Worm (Caenorhabditis elegans) whole organism, L1 larva: ENCODE results near the gene C41C4.9.

Experiments used
- C16A3.4 ChIP-seq: fragments of 150-350 bp; optimal IDR thresholded peaks from 2 replicates; lab custom pipeline; 2014; ENCODE audit warnings: missing biosample characterization, missing genetic modification characterization
- C34B4.2 ChIP-seq: sonication (generic microtip); optimal IDR thresholded peaks from 2 replicates; lab custom pipeline; 2017; ENCODE audit warnings: mild to moderate bottlenecking, missing genetic modification characterization, missing compliant biosample characterization
- F16B12.6 ChIP-seq: fragments of 150-350 bp; optimal IDR thresholded peaks from 2 replicates; lab custom pipeline; 2014; ENCODE audit warnings: missing biosample characterization, missing genetic modification characterization
- aly-2 ChIP-seq: fragments of 150-350 bp; optimal IDR thresholded peaks from 2 replicates; lab custom pipeline; 2014; ENCODE audit warnings: missing biosample characterization, missing genetic modification characterization
- blmp-1 ChIP-seq: fragments of 150-350 bp; optimal IDR thresholded peaks from 2 replicates; lab custom pipeline; 2014; ENCODE audit warnings: missing biosample characterization, missing genetic modification characterization
- ceh-63 ChIP-seq: fragments of 200-800 bp; sonication (Bioruptor generic); optimal IDR thresholded peaks from 2 replicates; lab custom pipeline; 2018; ENCODE audit warnings: mild to moderate bottlenecking, missing genetic modification characterization, missing compliant biosample characterization
- ceh-90 ChIP-seq: sonication (generic microtip); optimal IDR thresholded peaks from 2 replicates; lab custom pipeline; 2016; ENCODE audit warnings: missing genetic modification characterization, missing compliant biosample characterization
- ces-1 ChIP-seq: fragments of 150-350 bp; optimal IDR thresholded peaks from 2 replicates; lab custom pipeline; 2014; ENCODE audit warnings: missing biosample characterization, missing genetic modification reagents, missing genetic modification characterization
- dpl-1 ChIP-seq, 3 experiments: fragments of 150-350 bp in 2 of 3; sonication (generic microtip) in 1 of 3; optimal IDR thresholded peaks; 2 replicates each; lab custom pipeline; 2014 to 2017; ENCODE audit warnings: missing biosample characterization in 3 of 3, missing genetic modification characterization in 3 of 3, missing genetic modification reagents in 3 of 3
- efl-1 ChIP-seq, 4 experiments: fragments of 150-350 bp; optimal IDR thresholded peaks in 3 of 4; peaks in 1 of 4; 1 replicate in 1 of 4; 2 replicates in 3 of 4; lab custom pipeline; 2014; ENCODE audit warnings: missing biosample characterization in 2 of 4, missing genetic modification characterization in 2 of 4, missing genetic modification reagents in 2 of 4
- efl-3 ChIP-seq: fragments of 200-800 bp; sonication (Bioruptor generic); optimal IDR thresholded peaks from 2 replicates; lab custom pipeline; 2018; ENCODE audit warnings: mild to moderate bottlenecking, missing genetic modification characterization, missing compliant biosample characterization
- elt-2 ChIP-seq: sonication (generic microtip); optimal IDR thresholded peaks from 2 replicates; lab custom pipeline; 2016; ENCODE audit warnings: missing genetic modification characterization, mild to moderate bottlenecking, inconsistent platforms, missing compliant biosample characterization, missing genetic modification reagents
- elt-3 ChIP-seq, 6 experiments: fragments of 150-350 bp in 1 of 6; sonication (generic microtip); optimal IDR thresholded peaks; 2 replicates each; lab custom pipeline; 2017 to 2018; ENCODE audit warnings: missing biosample characterization in 6 of 6, missing genetic modification characterization in 6 of 6, inconsistent platforms in 1 of 6
- ets-5 ChIP-seq: fragments of 200-800 bp; sonication (Bioruptor generic); IDR thresholded peaks from 2 replicates; pipeline ENCODE4 v1.3.6; 2022; ENCODE audit warnings: missing genetic modification characterization, missing compliant biosample characterization
- fkh-4 ChIP-seq: sonication (generic microtip); optimal IDR thresholded peaks from 2 replicates; lab custom pipeline; 2016; ENCODE audit warnings: missing compliant biosample characterization, missing genetic modification characterization, borderline replicate concordance
- fos-1 ChIP-seq: fragments of 150-350 bp; optimal IDR thresholded peaks from 2 replicates; lab custom pipeline; 2014; ENCODE audit warnings: missing biosample characterization, missing genetic modification characterization
- hlh-17 ChIP-seq: fragments of 200-800 bp; sonication (Bioruptor generic); optimal IDR thresholded peaks from 2 replicates; lab custom pipeline; 2018; ENCODE audit warnings: missing genetic modification characterization, mild to moderate bottlenecking, missing compliant biosample characterization, moderate library complexity, borderline replicate concordance
- hlh-4 ChIP-seq: sonication (generic microtip); optimal IDR thresholded peaks from 2 replicates; lab custom pipeline; 2016; ENCODE audit warnings: mild to moderate bottlenecking, missing genetic modification characterization, missing compliant biosample characterization
- isw-1 ChIP-seq: fragments of 200-800 bp; sonication (Bioruptor generic); IDR thresholded peaks from 2 replicates; pipeline ENCODE4 v1.3.6; 2022; ENCODE audit warnings: missing genetic modification characterization, missing compliant biosample characterization
- jun-1 ChIP-seq: fragments of 150-350 bp; optimal IDR thresholded peaks from 2 replicates; lab custom pipeline; 2014; ENCODE audit warnings: missing biosample characterization, missing genetic modification reagents, missing genetic modification characterization
- lin-13 ChIP-seq: fragments of 150-350 bp; optimal IDR thresholded peaks from 2 replicates; lab custom pipeline; 2014; ENCODE audit warnings: missing biosample characterization, missing genetic modification reagents, missing genetic modification characterization
- lin-14 ChIP-seq: fragments of 200-800 bp; sonication (Bioruptor generic); optimal IDR thresholded peaks from 2 replicates; lab custom pipeline; 2018; ENCODE audit warnings: mild to moderate bottlenecking, missing genetic modification characterization, moderate library complexity, missing compliant biosample characterization
- lin-15B ChIP-seq: fragments of 150-350 bp; sonication (generic microtip); optimal IDR thresholded peaks from 3 replicates; lab custom pipeline; 2014; ENCODE audit warnings: missing biosample characterization, missing genetic modification characterization
- lin-39 ChIP-seq: fragments of 150-350 bp; optimal IDR thresholded peaks from 2 replicates; lab custom pipeline; 2014; ENCODE audit warnings: missing biosample characterization, missing genetic modification reagents, missing genetic modification characterization
- lir-3 ChIP-seq: sonication (generic microtip); optimal IDR thresholded peaks from 2 replicates; lab custom pipeline; 2016; ENCODE audit warnings: mild to moderate bottlenecking, missing genetic modification characterization, moderate library complexity, missing compliant biosample characterization; ENCODE audit not compliant: poor library complexity
- mep-1 ChIP-seq: fragments of 150-350 bp; optimal IDR thresholded peaks from 2 replicates; lab custom pipeline; 2014; ENCODE audit warnings: missing biosample characterization, missing genetic modification characterization
- nhr-11 ChIP-seq: fragments of 150-350 bp; optimal IDR thresholded peaks from 2 replicates; lab custom pipeline; 2014; ENCODE audit warnings: missing biosample characterization, missing genetic modification characterization
- nhr-19 ChIP-seq: fragments of 200-800 bp; sonication (Bioruptor generic); conservative IDR thresholded peaks from 2 replicates; pipeline ENCODE4 v1.3.6; 2022; ENCODE audit warnings: missing genetic modification characterization, missing compliant biosample characterization
- nhr-20 ChIP-seq: sonication (generic microtip); optimal IDR thresholded peaks from 2 replicates; lab custom pipeline; 2016; ENCODE audit warnings: mild to moderate bottlenecking, missing genetic modification characterization, missing compliant biosample characterization
- nhr-237 ChIP-seq: fragments of 150-350 bp; optimal IDR thresholded peaks from 2 replicates; lab custom pipeline; 2014; ENCODE audit warnings: missing biosample characterization, missing genetic modification characterization
- nhr-47 ChIP-seq: sonication (generic microtip); optimal IDR thresholded peaks from 2 replicates; lab custom pipeline; 2016; ENCODE audit warnings: mild to moderate bottlenecking, missing genetic modification characterization, moderate library complexity, missing compliant biosample characterization
- nhr-71 ChIP-seq: sonication (generic microtip); optimal IDR thresholded peaks from 2 replicates; lab custom pipeline; 2016; ENCODE audit warnings: mild to moderate bottlenecking, missing genetic modification characterization, moderate library complexity, missing compliant biosample characterization
- nhr-76 ChIP-seq: sonication (generic microtip); optimal IDR thresholded peaks from 2 replicates; lab custom pipeline; 2017; ENCODE audit warnings: missing biosample characterization, missing genetic modification characterization
- nhr-77 ChIP-seq: fragments of 150-350 bp; optimal IDR thresholded peaks from 2 replicates; lab custom pipeline; 2014; ENCODE audit warnings: missing biosample characterization, missing genetic modification characterization
- nhr-85 ChIP-seq: sonication (generic microtip); peaks from one replicate; lab custom pipeline; 2016; ENCODE audit warnings: missing genetic modification characterization, inconsistent platforms, missing compliant biosample characterization
- nhr-90 ChIP-seq: sonication (generic microtip); optimal IDR thresholded peaks from 2 replicates; lab custom pipeline; 2016; ENCODE audit warnings: mild to moderate bottlenecking, missing genetic modification characterization, missing compliant biosample characterization; ENCODE audit not compliant: poor library complexity
- pqm-1 ChIP-seq: sonication (generic microtip); optimal IDR thresholded peaks from 3 replicates; lab custom pipeline; 2017; ENCODE audit warnings: missing biosample characterization, missing genetic modification characterization
- rnt-1 ChIP-seq: sonication (generic microtip); optimal IDR thresholded peaks from 2 replicates; lab custom pipeline; 2016; ENCODE audit warnings: mild to moderate bottlenecking, missing genetic modification characterization, moderate library complexity, missing compliant biosample characterization
- skn-1 ChIP-seq: fragments of 150-350 bp; optimal IDR thresholded peaks from 2 replicates; lab custom pipeline; 2014; ENCODE audit warnings: missing biosample characterization, missing genetic modification characterization
- snu-23 ChIP-seq: sonication (generic microtip); optimal IDR thresholded peaks from 2 replicates; lab custom pipeline; 2016; ENCODE audit warnings: missing genetic modification characterization, missing compliant biosample characterization
- sox-4 ChIP-seq: sonication (generic microtip); optimal IDR thresholded peaks from 2 replicates; lab custom pipeline; 2016; ENCODE audit warnings: missing genetic modification characterization, missing compliant biosample characterization
- unc-130 ChIP-seq: fragments of 150-350 bp; optimal IDR thresholded peaks from 2 replicates; lab custom pipeline; 2017; ENCODE audit warnings: missing biosample characterization, missing genetic modification characterization, inconsistent platforms
- unc-62 ChIP-seq: fragments of 150-350 bp; optimal IDR thresholded peaks from 2 replicates; lab custom pipeline; 2014; ENCODE audit warnings: missing biosample characterization, missing genetic modification reagents, missing genetic modification characterization
- unc-98 ChIP-seq: fragments of 200-800 bp; sonication (Bioruptor generic); IDR thresholded peaks from 2 replicates; pipeline ENCODE4 v1.3.6; 2022; ENCODE audit warnings: missing genetic modification characterization, missing compliant biosample characterization
- vab-15 ChIP-seq: sonication (generic microtip); optimal IDR thresholded peaks from 2 replicates; lab custom pipeline; 2017; ENCODE audit warnings: missing genotype, mild to moderate bottlenecking, missing genetic modification characterization, missing compliant biosample characterization
- zag-1 ChIP-seq: fragments of 150-350 bp; optimal IDR thresholded peaks from 2 replicates; lab custom pipeline; 2014; ENCODE audit warnings: missing biosample characterization, missing genetic modification characterization
- zip-4 ChIP-seq: fragments of 200-800 bp; sonication (Bioruptor generic); optimal IDR thresholded peaks from 2 replicates; lab custom pipeline; 2018; ENCODE audit warnings: mild to moderate bottlenecking, missing genetic modification characterization, moderate library complexity, missing compliant biosample characterization
- ztf-11 ChIP-seq, 2 experiments: sonication (generic microtip); optimal IDR thresholded peaks; 2 replicates each; lab custom pipeline; 2016 to 2017; ENCODE audit warnings: missing genetic modification characterization in 2 of 2, missing biosample characterization in 1 of 2, missing compliant biosample characterization in 1 of 2
- ztf-4 ChIP-seq: fragments of 150-350 bp; optimal IDR thresholded peaks from 2 replicates; lab custom pipeline; 2014; ENCODE audit warnings: missing biosample characterization, missing genetic modification characterization

C41C4.9 gene

DNA sequence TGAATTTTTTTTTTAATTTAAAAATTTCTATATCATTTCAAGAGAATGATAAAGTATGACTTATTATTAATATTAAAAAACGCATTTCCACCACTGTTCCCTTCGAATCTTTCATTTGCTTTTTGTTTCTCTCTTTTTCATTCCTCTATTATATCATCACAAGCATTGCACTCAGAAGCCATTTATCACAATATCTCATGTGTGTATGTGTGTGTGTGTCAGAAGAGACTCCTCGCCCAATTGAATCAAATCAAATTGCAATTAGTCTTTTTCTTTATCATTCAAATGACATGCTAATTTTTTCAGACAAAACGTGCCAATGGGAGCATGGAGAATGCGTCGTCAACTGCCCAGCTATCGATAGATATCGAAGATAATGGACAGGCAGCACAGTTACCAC, 8.7 kb downstream of the C41C4.9 start, which contains the start of gene unc-105:
TSS of gene unc-105 (plus strand) at position 301 of the 400 bp plus-strand sequence.
- TF ChIP-seq isw-1, result no peak
- peak; percentile 26 for TF ChIP-seq rnt-1
- TF ChIP-seq lir-3 (tag; lab: Kevin White, UChicago), result no peak
- no peak for TF ChIP-seq nhr-85
- no peak for TF ChIP-seq aly-2
- no peak for TF ChIP-seq nhr-11 (tag; lab: Kevin White, UChicago)
- TF ChIP-seq efl-3 (GFP tag; lab: Kevin White, UChicago), result no peak
- TF ChIP-seq elt-3 (tag; optimal IDR thresholded peaks at IDR 0.05; lab: Kevin White, UChicago), result no peak
- TF ChIP-seq, all 84 proteins: peak for 1

DNA sequence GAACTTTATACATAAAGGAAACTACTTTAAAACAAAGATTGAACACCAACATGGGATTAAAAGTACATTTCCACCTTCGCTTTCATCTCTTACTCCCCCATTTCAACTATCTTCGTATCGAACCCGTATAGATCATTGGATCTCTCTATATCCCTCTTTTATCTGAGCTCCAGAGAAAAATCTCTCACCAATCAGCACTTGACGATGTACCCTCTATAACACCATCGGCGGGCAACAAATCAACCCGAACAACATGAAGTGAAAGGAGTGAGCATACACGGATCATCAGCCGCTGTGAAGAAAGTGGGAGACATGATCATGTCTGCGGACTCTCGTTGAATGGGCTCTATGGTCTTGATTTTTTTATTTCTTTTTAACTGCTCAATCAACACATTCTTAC, 10.0 kb downstream of the C41C4.9 start:
- TF ChIP-seq hlh-4 (tag; lab: Kevin White, UChicago) (no peak), unc-62 (no peak), ces-1 (GFP tag; lab: Kevin White, UChicago) (no peak), nhr-237 (tag; lab: Kevin White, UChicago) (no peak), rnt-1 (peak; percentile 70), ztf-4 (tag; lab: Kevin White, UChicago) (no peak), zag-1 (tag; lab: Kevin White, UChicago) (no peak), lin-14 (peak; percentile 68), nhr-71 (peak; percentile 11), nhr-47 (tag; lab: Kevin White, UChicago) (no peak), nhr-76 (tag; lab: Kevin White, UChicago) (no peak), nhr-77 (tag; lab: Kevin White, UChicago) (no peak), hlh-17 (no peak), pqm-1 (tag; lab: Kevin White, UChicago) (no peak), nhr-19 (GFP tag; lab: Robert Waterston, UW) (no peak), fkh-4 (no peak), nhr-85 (no peak), unc-98 (no peak), nhr-11 (tag; lab: Kevin White, UChicago) (no peak), ceh-90 (tag; lab: Kevin White, UChicago) (no peak), vab-15 (tag; lab: Kevin White, UChicago) (no peak), lin-39 (tag; lab: Kevin White, UChicago) (no peak), jun-1 (tag; lab: Kevin White, UChicago) (no peak), skn-1 (tag; lab: Kevin White, UChicago) (no peak), unc-130 (tag; lab: Kevin White, UChicago) (no peak), dpl-1 (GFP tag; optimal IDR thresholded peaks at IDR 0.05; lab: Kevin White, UChicago) (no peak)
- TF ChIP-seq, all 84 proteins: peak for 3

ce11 chrII:8124867-8125266, 17.4 kb downstream of the C41C4.9 start, which contains the start of gene ire-1:
Gene ire-1, minus strand, starts transcription at chrII:8124910.
- TF ChIP-seq elt-3 (tag; optimal IDR thresholded peaks at IDR 0.05; lab: Kevin White, UChicago), result peak in 1 of 6 experiments; percentile 59
- TF ChIP-seq F16B12.6, result peak; percentile 85
- no peak for TF ChIP-seq lin-13 (GFP tag; lab: Kevin White, UChicago)
- peak; percentile 72 for TF ChIP-seq snu-23 (GFP tag; lab: Kevin White, UChicago)
- peak; percentile 81 for TF ChIP-seq C16A3.4
- TF ChIP-seq sox-4, result no peak
- TF ChIP-seq elt-2 (tag; lab: Kevin White, UChicago), result no peak
- peak; percentile 39 for TF ChIP-seq nhr-20 (tag; lab: Kevin White, UChicago)
- TF ChIP-seq fos-1 (tag; lab: Kevin White, UChicago), result peak; percentile 35
- TF ChIP-seq vab-15 (tag; lab: Kevin White, UChicago), result no peak
- no peak for TF ChIP-seq unc-98
- peak; percentile 65 for TF ChIP-seq nhr-71
- no peak for TF ChIP-seq lir-3 (tag; lab: Kevin White, UChicago)
- TF ChIP-seq lin-15B (tag; lab: Kevin White, UChicago), result peak; percentile 37
- no peak for TF ChIP-seq C34B4.2 (tag; lab: Kevin White, UChicago)
- peak; percentile 44 for TF ChIP-seq rnt-1
- TF ChIP-seq unc-130 (tag; lab: Kevin White, UChicago), result peak; percentile 80
- no peak for TF ChIP-seq ztf-11 (tag; optimal IDR thresholded peaks at IDR 0.05; lab: Kevin White, UChicago)
- peak; percentile 52 to 69 for TF ChIP-seq efl-1 (optimal IDR thresholded peaks at IDR 0.05; lab: Kevin White, UChicago)
- peak; percentile 70 to 95 for TF ChIP-seq efl-1 (GFP tag; optimal IDR thresholded peaks at IDR 0.05 in 1 of 2; lab: Kevin White, UChicago)
- peak; percentile 78 for TF ChIP-seq mep-1 (tag; lab: Kevin White, UChicago)
- peak; percentile 15 for TF ChIP-seq zip-4 (GFP tag; lab: Kevin White, UChicago)
- TF ChIP-seq ceh-63 (GFP tag; lab: Kevin White, UChicago), result no peak
- TF ChIP-seq nhr-90 (tag; lab: Kevin White, UChicago), result no peak
- TF ChIP-seq blmp-1 (tag; lab: Kevin White, UChicago), result peak; percentile 49
- TF ChIP-seq ces-1 (GFP tag; lab: Kevin White, UChicago), result no peak
- peak; percentile 47 for TF ChIP-seq lin-14
- no peak for TF ChIP-seq ets-5 (GFP tag; lab: Robert Waterston, UW)
